Worm (Caenorhabditis elegans): ENCODE data around the gene clec-180.

DNA sequence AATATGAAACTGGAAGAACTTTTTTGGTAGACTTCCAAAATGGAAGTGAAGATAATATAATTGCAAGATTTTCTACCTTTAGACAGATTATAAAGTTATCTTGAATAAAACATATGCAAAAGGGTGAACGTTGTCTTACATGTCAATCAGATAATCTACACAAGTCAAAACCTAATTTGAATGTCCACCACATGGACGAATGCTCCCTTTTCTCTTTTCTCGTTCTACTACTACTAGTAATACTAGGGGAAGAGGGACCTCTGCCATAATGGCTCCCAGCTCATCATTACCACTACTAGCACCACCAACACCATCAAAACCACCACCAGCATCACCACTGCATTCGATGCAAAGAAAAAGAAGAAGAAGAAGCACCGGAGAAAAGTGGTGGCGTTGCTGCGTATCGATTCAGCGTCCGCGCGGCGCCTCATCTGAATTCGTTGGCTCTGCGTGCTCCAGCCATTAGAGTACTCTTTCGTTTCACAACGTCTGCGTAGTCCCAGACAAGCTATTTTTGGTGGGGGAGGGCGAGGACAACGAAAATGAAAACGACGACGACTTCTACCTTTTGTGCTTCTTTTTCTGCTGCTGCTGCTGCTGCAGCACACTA, 16.7 kb downstream of the clec-180 start:
- no peak for TF ChIP-seq ceh-28 (tag; optimal IDR thresholded peaks at IDR 0.05)
- TF ChIP-seq ceh-20 (GFP tag; IDR thresholded peaks at IDR 0.05): no peak
- no peak for TF ChIP-seq nhr-76 (tag; optimal IDR thresholded peaks at IDR 0.05)

All from whole organism, L4 larva.